Worm (Caenorhabditis elegans): ENCODE data around the gene H02F09.3.

DNA sequence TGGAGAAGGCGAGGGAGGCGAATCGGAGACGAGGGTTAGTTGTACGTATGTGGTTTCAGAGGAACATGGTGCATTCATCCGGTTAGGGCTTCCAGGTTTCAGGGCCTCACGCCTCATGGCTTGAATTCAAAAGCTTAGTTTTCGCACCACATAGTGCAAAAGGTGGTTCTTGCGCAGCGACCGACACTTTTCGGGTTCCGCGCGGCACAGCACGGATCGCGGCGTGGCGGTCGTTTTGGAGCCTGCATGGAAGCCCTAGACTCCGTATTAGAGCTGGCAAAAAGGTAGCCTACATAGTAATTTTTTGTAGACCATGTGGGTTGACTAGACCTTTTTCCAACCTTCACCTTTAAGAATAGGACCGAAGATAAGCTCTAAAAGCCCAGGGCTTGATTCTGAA is 29.6 kb upstream of the H02F09.3 start:
- no peak for TF ChIP-seq nhr-11 (tag; optimal IDR thresholded peaks at IDR 0.05)
- no peak for TF ChIP-seq fos-1 (tag; optimal IDR thresholded peaks at IDR 0.05)
- no peak for TF ChIP-seq fkh-10 (GFP tag; optimal IDR thresholded peaks at IDR 0.05)
- TF ChIP-seq lin-39 (tag; optimal IDR thresholded peaks at IDR 0.05): no peak
- TF ChIP-seq ama-1 (optimal IDR thresholded peaks at IDR 0.05): no peak
- TF ChIP-seq daf-12 (tag; optimal IDR thresholded peaks at IDR 0.05): no peak
- TF ChIP-seq nhr-43 (tag; optimal IDR thresholded peaks at IDR 0.05; ENCODE audit: poor library complexity, severe bottlenecking): no peak
- TF ChIP-seq snpc-4 (tag; optimal IDR thresholded peaks at IDR 0.05): no peak
- TF ChIP-seq pqm-1 (tag; optimal IDR thresholded peaks at IDR 0.05): no peak
- TF ChIP-seq ztf-11 (tag; optimal IDR thresholded peaks at IDR 0.05): no peak
- TF ChIP-seq nhr-12 (tag; optimal IDR thresholded peaks at IDR 0.05): no peak
- no peak for TF ChIP-seq mdl-1 (tag; optimal IDR thresholded peaks at IDR 0.05)
- TF ChIP-seq nhr-237 (tag; optimal IDR thresholded peaks at IDR 0.05): no peak

Data from whole organism, L3 larva.